Fruit fly (Drosophila melanogaster) whole organism, prepupa: ENCODE measurements around the gene Fum2.

Source experiments
- CG1621 ChIP-seq: fragments of 200-800 bp; sonication (Bioruptor generic); optimal IDR thresholded peaks from 3 replicates; lab custom pipeline; 2018; ENCODE audit warnings: missing biosample characterization, mild to moderate bottlenecking, missing genetic modification characterization
- CG3919 ChIP-seq: fragments of 200-800 bp; sonication (Bioruptor generic); optimal IDR thresholded peaks from 3 replicates; lab custom pipeline; 2016; ENCODE audit warnings: missing biosample characterization, missing genetic modification characterization
- CG6163 ChIP-seq: fragments of 200-800 bp; sonication (Bioruptor generic); IDR thresholded peaks from 3 replicates; pipeline ENCODE4 v1.3.6; 2022; ENCODE audit warnings: missing biosample characterization, missing genetic modification characterization
- CG8119 ChIP-seq: fragments of 200-800 bp; sonication (Bioruptor generic); IDR thresholded peaks from 3 replicates; pipeline ENCODE4 v1.3.6; 2022; ENCODE audit warnings: missing biosample characterization, missing genetic modification characterization
- Ets21C ChIP-seq: fragments of 200-800 bp; sonication (Bioruptor generic); optimal IDR thresholded peaks from 3 replicates; lab custom pipeline; 2016; ENCODE audit warnings: missing biosample characterization, missing genetic modification characterization
- OdsH ChIP-seq: fragments of 200-800 bp; sonication (Bioruptor generic); optimal IDR thresholded peaks from 3 replicates; lab custom pipeline; 2016; ENCODE audit warnings: missing biosample characterization, missing genetic modification characterization
- fkh ChIP-seq: fragments of 200-800 bp; sonication (Bioruptor generic); optimal IDR thresholded peaks from 3 replicates; lab custom pipeline; 2017; ENCODE audit warnings: missing biosample characterization, mild to moderate bottlenecking, missing genetic modification characterization, moderate library complexity

dm6 chrX:6728597-6729158 lies 47.1 kb downstream of the Fum2 start:
- TF ChIP-seq OdsH (GFP tag; lab: Kevin White, UChicago) (no peak), fkh (GFP tag; lab: Kevin White, UChicago) (no peak), Ets21C (GFP tag; lab: Kevin White, UChicago) (no peak), CG1621 (tag; lab: Kevin White, UChicago) (no peak), CG3919 (GFP tag; lab: Kevin White, UChicago) (no peak), CG6163 (GFP tag; lab: Robert Waterston, UW) (no peak), CG8119 (no peak)
